Worm (Caenorhabditis elegans): ENCODE data around the gene ZK1307.4.
A peak's percentile ranks its signal among the peaks of the same experiment; 100 is the strongest.

The ZK1307.4 gene

DNA sequence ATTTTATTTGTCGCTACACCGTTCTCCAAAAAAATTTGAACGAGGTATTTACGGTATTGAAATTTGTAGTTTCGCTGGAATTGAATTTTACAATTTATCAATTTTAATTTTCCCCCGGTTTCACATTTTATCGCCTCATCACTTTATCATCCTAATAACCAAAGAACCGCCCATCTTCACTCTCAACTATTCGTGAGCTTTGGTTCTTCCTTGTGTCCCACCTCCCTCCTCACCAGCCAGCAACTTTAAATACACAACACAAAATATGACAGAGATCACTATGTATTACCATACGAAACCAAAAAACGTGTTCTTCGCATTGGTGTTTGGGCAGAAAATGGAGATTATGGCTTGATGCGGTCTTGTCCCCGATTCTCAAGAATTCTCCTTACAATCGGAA, 47.5 kb downstream of the ZK1307.4 start:
- TF ChIP-seq aptf-3 (GFP tag; IDR thresholded peaks at IDR 0.05) (no peak), tbp1 (GFP tag; optimal IDR thresholded peaks at IDR 0.05) (peak; percentile 11)

DNA sequence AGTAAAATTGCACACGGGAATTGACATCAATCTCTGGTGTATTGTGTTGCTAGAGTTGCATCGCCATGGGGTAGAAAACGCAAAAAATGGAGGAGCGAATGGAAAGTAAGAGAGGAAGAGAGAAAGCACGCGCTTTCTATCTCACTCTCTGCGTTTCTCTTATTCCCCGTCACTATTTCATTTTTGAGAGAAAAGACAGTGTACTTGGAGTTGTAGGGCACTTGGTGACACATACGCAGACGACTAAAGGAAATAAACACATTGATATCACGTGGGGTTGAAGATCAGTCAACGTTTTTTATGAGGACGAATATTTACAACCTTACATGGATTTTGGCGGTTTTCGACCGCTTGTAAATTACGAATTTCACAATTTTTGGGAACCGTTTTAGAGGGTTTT, 48.2 kb downstream of the ZK1307.4 start:
- TF ChIP-seq K12H6.12 (tag; optimal IDR thresholded peaks at IDR 0.05) (peak; percentile 90), snpc-1.1 (tag; optimal IDR thresholded peaks at IDR 0.05; ENCODE audit: insufficient read depth) (no peak), attf-5 (GFP tag; optimal IDR thresholded peaks at IDR 0.05) (peak; percentile 91), hlh-26 (GFP tag; conservative IDR thresholded peaks at IDR 0.05) (no peak), pha-4 (tag; optimal IDR thresholded peaks at IDR 0.05) (peak; percentile 58), madf-10 (tag; optimal IDR thresholded peaks at IDR 0.05) (peak; percentile 87), dox-1 (GFP tag; IDR thresholded peaks at IDR 0.05) (peak; percentile 84), somi-1 (GFP tag; optimal IDR thresholded peaks at IDR 0.05) (peak; percentile 96), K11D2.4 (GFP tag; IDR thresholded peaks at IDR 0.05) (peak; percentile 90), F57C9.4 (tag; optimal IDR thresholded peaks at IDR 0.05) (no peak), snpc-1.3 (tag; optimal IDR thresholded peaks at IDR 0.05; ENCODE audit: insufficient read depth) (peak; percentile 12), lin-54 (GFP tag; optimal IDR thresholded peaks at IDR 0.05) (peak; percentile 69), B0261.1 (tag; optimal IDR thresholded peaks at IDR 0.05) (no peak), lin-26 (GFP tag; IDR thresholded peaks at IDR 0.05) (peak; percentile 21; the same call in 1 of the 2 replicates), F23B12.7 (tag; optimal IDR thresholded peaks at IDR 0.05; ENCODE audit: insufficient read depth) (peak; percentile 74), bed-2 (GFP tag; IDR thresholded peaks at IDR 0.05) (no peak), lin-40 (tag; optimal IDR thresholded peaks at IDR 0.05) (peak; percentile 94), pbrm-1 (GFP tag; IDR thresholded peaks at IDR 0.05) (peak; percentile 66), B0336.3 (GFP tag; IDR thresholded peaks at IDR 0.05) (peak; percentile 89), nhr-90 (tag; optimal IDR thresholded peaks at IDR 0.05) (peak; percentile 57), mxl-1 (tag; optimal IDR thresholded peaks at IDR 0.05) (no peak), snpc-4 (GFP tag; optimal IDR thresholded peaks at IDR 0.05) (peak; percentile 16), snpc-4 (tag; optimal IDR thresholded peaks at IDR 0.05) (peak in 3 of 4 experiments; percentile 57 to 65 (median 60)), egl-18 (GFP tag; IDR thresholded peaks at IDR 0.05) (no peak), C06A6.2 (GFP tag; conservative IDR thresholded peaks at IDR 0.05) (peak; percentile 61; the same call in 1 of the 2 replicates), attf-3 (GFP tag; conservative IDR thresholded peaks at IDR 0.05) (peak; percentile 47; the same call in 1 of the 2 replicates), rec-8 (tag; optimal IDR thresholded peaks at IDR 0.05) (no peak), F57A8.1 (GFP tag; optimal IDR thresholded peaks at IDR 0.05) (no peak), ets-4 (GFP tag; optimal IDR thresholded peaks at IDR 0.05) (peak; percentile 54), lir-1 (GFP tag; conservative IDR thresholded peaks at IDR 0.05) (peak; percentile 86), mes-4 (tag; optimal IDR thresholded peaks at IDR 0.05) (no peak), let-526 (GFP tag; IDR thresholded peaks at IDR 0.05) (peak; percentile 93), hmg-1.2 (GFP tag; IDR thresholded peaks at IDR 0.05) (peak; percentile 83), gei-17 (GFP tag; optimal IDR thresholded peaks at IDR 0.05) (peak; percentile 54), nhr-27 (tag; optimal IDR thresholded peaks at IDR 0.05) (no peak), zfh-2 (GFP tag; conservative IDR thresholded peaks at IDR 0.05) (peak; percentile 39; the same call in 1 of the 2 replicates), egl-44 (GFP tag; IDR thresholded peaks at IDR 0.05) (peak; percentile 76; the same call in 1 of the 2 replicates), F33H1.4 (GFP tag; IDR thresholded peaks at IDR 0.05) (peak; percentile 20; the same call in 1 of the 2 replicates), dpff-1 (tag; optimal IDR thresholded peaks at IDR 0.05) (no peak), ekl-4 (GFP tag; IDR thresholded peaks at IDR 0.05) (peak; percentile 57; the same call in 1 of the 2 replicates), F22D6.2 (tag; optimal IDR thresholded peaks at IDR 0.05) (peak; percentile 85), let-607 (tag; optimal IDR thresholded peaks at IDR 0.05) (peak; percentile 73 to 79), mcd-1 (GFP tag; IDR thresholded peaks at IDR 0.05) (peak; percentile 60), lin-35 (GFP tag; optimal IDR thresholded peaks at IDR 0.05) (peak in 1 of 3 experiments; percentile 63)

Measured in whole organism, young adult.